Fruit fly (Drosophila melanogaster): ENCODE data around the gene Hers.

Gene Hers

dm6 chrX:19865389-19866144, 379 bp upstream of the Hers start, which contains the start of gene THADA (continued):
- no peak for TF ChIP-seq ac (GFP tag; optimal IDR thresholded peaks at IDR 0.05)
- no peak for TF ChIP-seq tup (GFP tag; optimal IDR thresholded peaks at IDR 0.05)
- no peak for TF ChIP-seq CG17568 (GFP tag; optimal IDR thresholded peaks at IDR 0.05)
- no peak for TF ChIP-seq Side (GFP tag; optimal IDR thresholded peaks at IDR 0.05)
- peak; percentile 1 for TF ChIP-seq luna (GFP tag; optimal IDR thresholded peaks at IDR 0.05)
- TF ChIP-seq CG18764 (GFP tag; optimal IDR thresholded peaks at IDR 0.05), result no peak
- TF ChIP-seq CoRest (tag; optimal IDR thresholded peaks at IDR 0.05), result peak; percentile 44
- TF ChIP-seq CHES-1-like (GFP tag; optimal IDR thresholded peaks at IDR 0.05), result peak; percentile 52
- no peak for TF ChIP-seq CG7928 (GFP tag; optimal IDR thresholded peaks at IDR 0.05)
- TF ChIP-seq CG8290 (GFP tag; optimal IDR thresholded peaks at IDR 0.05), result peak; percentile 98
- TF ChIP-seq CG8290 (tag; optimal IDR thresholded peaks at IDR 0.05), result peak; percentile 96 to 99
- no peak for TF ChIP-seq cad (GFP tag; optimal IDR thresholded peaks at IDR 0.05)
- no peak for TF ChIP-seq CG4404 (GFP tag; IDR thresholded peaks at IDR 0.05)
- no peak for TF ChIP-seq Nf-YB (GFP tag; optimal IDR thresholded peaks at IDR 0.05)
- TF ChIP-seq CG6272 (GFP tag; IDR thresholded peaks at IDR 0.05), result peak; percentile 41; the same call in 1 of the 2 replicates
- peak; percentile 85 for TF ChIP-seq Dip3 (GFP tag; optimal IDR thresholded peaks at IDR 0.05)
- no peak for TF ChIP-seq CG1024 (GFP tag; IDR thresholded peaks at IDR 0.05)
- TF ChIP-seq CG13123 (GFP tag; optimal IDR thresholded peaks at IDR 0.05), result no peak
- TF ChIP-seq bab2 (GFP tag; optimal IDR thresholded peaks at IDR 0.05), result no peak
- no peak for TF ChIP-seq kni (GFP tag; optimal IDR thresholded peaks at IDR 0.05)
- peak; percentile 91 for TF ChIP-seq pita (GFP tag; optimal IDR thresholded peaks at IDR 0.05)
- no peak for TF ChIP-seq CG11247 (GFP tag; IDR thresholded peaks at IDR 0.05)
- no peak for TF ChIP-seq Meics (GFP tag; optimal IDR thresholded peaks at IDR 0.05)
- TF ChIP-seq CG12236 (GFP tag; optimal IDR thresholded peaks at IDR 0.05), result no peak
- TF ChIP-seq CG7357 (GFP tag; IDR thresholded peaks at IDR 0.05), result no peak
- TF ChIP-seq CG14667 (GFP tag; IDR thresholded peaks at IDR 0.05), result no peak
- no peak for TF ChIP-seq sob (GFP tag; IDR thresholded peaks at IDR 0.05)
- no peak; the same call in none of the 2 replicates for TF ChIP-seq nerfin-2 (GFP tag; IDR thresholded peaks at IDR 0.05; ENCODE audit: partially characterized antibody)
- TF ChIP-seq ci (GFP tag; IDR thresholded peaks at IDR 0.05), result 0 out of 3 replicates have a peak, but pooled peaks have one; percentile 64
- TF ChIP-seq CG6175 (GFP tag; IDR thresholded peaks at IDR 0.05), result no peak
- no peak for TF ChIP-seq onecut (GFP tag; IDR thresholded peaks at IDR 0.05)
- peak; percentile 25 for TF ChIP-seq CG1602 (GFP tag; optimal IDR thresholded peaks at IDR 0.05)
- no peak for TF ChIP-seq psq (GFP tag; optimal IDR thresholded peaks at IDR 0.05)
- TF ChIP-seq CG8388 (GFP tag; optimal IDR thresholded peaks at IDR 0.05), result no peak
- no peak for TF ChIP-seq HLH3B (GFP tag; IDR thresholded peaks at IDR 0.05)
- peak; percentile 61 for TF ChIP-seq CG9727 (GFP tag; optimal IDR thresholded peaks at IDR 0.05)
- peak; percentile 60 for TF ChIP-seq MESR4 (GFP tag; optimal IDR thresholded peaks at IDR 0.05)
- peak; percentile 59 for TF ChIP-seq Max (GFP tag; optimal IDR thresholded peaks at IDR 0.05)
- TF ChIP-seq bbx (GFP tag; IDR thresholded peaks at IDR 0.05; ENCODE audit: partially characterized antibody), result peak; percentile 97
- peak; percentile 97 for TF ChIP-seq CG42726 (GFP tag; IDR thresholded peaks at IDR 0.05; ENCODE audit: partially characterized antibody)
- no peak for TF ChIP-seq CG32767 (GFP tag; IDR thresholded peaks at IDR 0.05)
- TF ChIP-seq CG14441 (GFP tag; IDR thresholded peaks at IDR 0.05), result 0 out of 2 replicates have a peak, but pooled peaks have one; percentile 23
- peak; percentile 24 for TF ChIP-seq sug (tag; optimal IDR thresholded peaks at IDR 0.05)
- no peak for TF ChIP-seq CG5180 (GFP tag; optimal IDR thresholded peaks at IDR 0.05)
- TF ChIP-seq trem (tag; optimal IDR thresholded peaks at IDR 0.05), result peak; percentile 64
- TF ChIP-seq Rx (GFP tag; IDR thresholded peaks at IDR 0.05), result no peak
- TF ChIP-seq CG10274 (GFP tag; optimal IDR thresholded peaks at IDR 0.05), result no peak
- TF ChIP-seq otp (GFP tag; IDR thresholded peaks at IDR 0.05), result no peak
- no peak for TF ChIP-seq odd (GFP tag; optimal IDR thresholded peaks at IDR 0.05)
- TF ChIP-seq hb (GFP tag; IDR thresholded peaks at IDR 0.05; ENCODE audit: partially characterized antibody), result peak; percentile 93
